Worm (Caenorhabditis elegans) whole organism, L2 larva: ENCODE measurements around the gene atz-1.
A peak's percentile ranks its signal among the peaks of the same experiment; 100 is the strongest.

ENCODE experiments used
- ama-1 ChIP-seq: fragments of 150-350 bp; optimal IDR thresholded peaks from 2 replicates; lab custom pipeline; 2018; ENCODE audit warnings: inconsistent platforms
- mdl-1 ChIP-seq, 2 experiments: fragments of 150-350 bp in 1 of 2; sonication (generic microtip) in 1 of 2; optimal IDR thresholded peaks; 2 replicates each; lab custom pipeline; 2017; ENCODE audit warnings: missing biosample characterization in 2 of 2, missing genetic modification characterization in 2 of 2
- nhr-11 ChIP-seq: fragments of 150-350 bp; optimal IDR thresholded peaks from 2 replicates; lab custom pipeline; 2014; ENCODE audit warnings: missing biosample characterization, missing genetic modification characterization
- nhr-129 ChIP-seq: fragments of 150-350 bp; optimal IDR thresholded peaks from 2 replicates; lab custom pipeline; 2014; ENCODE audit warnings: missing biosample characterization, missing genetic modification characterization
- nhr-237 ChIP-seq: fragments of 150-350 bp; optimal IDR thresholded peaks from 2 replicates; lab custom pipeline; 2014; ENCODE audit warnings: missing biosample characterization, missing genetic modification characterization
- nhr-77 ChIP-seq: fragments of 150-350 bp; optimal IDR thresholded peaks from 2 replicates; lab custom pipeline; 2014; ENCODE audit warnings: missing biosample characterization, missing genetic modification characterization
- peb-1 ChIP-seq: fragments of 150-350 bp; optimal IDR thresholded peaks from 2 replicates; lab custom pipeline; 2014; ENCODE audit warnings: missing biosample characterization, missing genetic modification characterization
- sma-3 ChIP-seq: sonication (generic microtip); optimal IDR thresholded peaks from 2 replicates; lab custom pipeline; 2016; ENCODE audit warnings: missing genetic modification reagents, missing genetic modification characterization, missing compliant biosample characterization
- snpc-4 ChIP-seq: fragments of 150-350 bp; optimal IDR thresholded peaks from 2 replicates; lab custom pipeline; 2014; ENCODE audit warnings: missing biosample characterization, missing genetic modification characterization
- unc-39 ChIP-seq: fragments of 150-350 bp; optimal IDR thresholded peaks from 2 replicates; lab custom pipeline; 2014; ENCODE audit warnings: missing biosample characterization, missing genetic modification characterization
- unc-62 ChIP-seq: fragments of 150-350 bp; optimal IDR thresholded peaks from 2 replicates; lab custom pipeline; 2014; ENCODE audit warnings: missing biosample characterization, missing genetic modification reagents, missing genetic modification characterization
- zag-1 ChIP-seq: fragments of 150-350 bp; optimal IDR thresholded peaks from 2 replicates; lab custom pipeline; 2014; ENCODE audit warnings: missing biosample characterization, missing genetic modification characterization
- ztf-4 ChIP-seq: fragments of 150-350 bp; optimal IDR thresholded peaks from 2 replicates; lab custom pipeline; 2014; ENCODE audit warnings: missing biosample characterization, missing genetic modification characterization

DNA sequence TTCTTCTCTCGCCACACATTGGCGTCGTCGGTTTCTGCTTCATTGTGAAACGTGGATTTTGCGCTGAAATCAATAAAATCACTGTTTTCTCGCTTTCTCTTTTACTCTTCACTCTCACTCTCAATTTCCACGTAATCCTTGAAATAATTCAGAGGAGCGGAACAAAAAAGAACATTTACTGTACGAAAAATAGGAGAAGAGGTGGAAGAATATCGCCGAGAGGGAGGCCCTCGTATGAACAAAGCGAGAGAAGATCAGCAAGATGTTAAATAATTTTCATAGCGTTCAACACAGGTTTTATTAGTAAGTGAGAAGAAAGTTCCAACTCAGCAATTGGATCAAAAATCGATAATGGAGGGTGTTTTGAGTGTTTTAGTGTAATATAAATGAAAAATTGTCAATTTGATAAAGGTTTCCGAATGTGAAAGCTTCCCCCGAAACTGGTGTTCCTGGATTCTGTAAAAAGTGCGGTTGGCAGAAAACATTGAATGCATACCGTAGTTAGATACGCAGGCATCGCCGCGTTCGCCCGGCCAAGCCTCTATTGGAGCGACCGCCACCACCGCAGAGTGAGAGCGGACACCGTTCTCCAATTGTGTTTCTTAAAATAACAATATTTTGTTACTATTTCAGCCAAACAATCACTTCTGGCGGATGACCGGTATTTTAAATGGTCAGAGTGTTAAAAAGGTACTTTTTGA is 14.4 kb downstream of the atz-1 start, which contains the start of the genes ccr-4 and ZC518.8:
- TF ChIP-seq unc-62 (GFP tag; lab: Kevin White, UChicago) (no peak), nhr-237 (tag; lab: Kevin White, UChicago) (no peak), ama-1 (no peak), nhr-77 (no peak), mdl-1 (tag; optimal IDR thresholded peaks at IDR 0.05; lab: Kevin White, UChicago) (no peak), zag-1 (no peak), unc-39 (tag; lab: Kevin White, UChicago) (no peak), nhr-11 (tag; lab: Kevin White, UChicago) (no peak), peb-1 (tag; lab: Kevin White, UChicago) (no peak), nhr-129 (peak; percentile 32), ztf-4 (tag; lab: Kevin White, UChicago) (no peak), sma-3 (GFP tag; lab: Kevin White, UChicago) (no peak), snpc-4 (tag; lab: Kevin White, UChicago) (no peak)
